Fruit fly (Drosophila melanogaster): ENCODE results near the gene CG32751.

The CG32751 gene

dm6 chrX:6196339-6196738 is 2.1 kb downstream of the CG32751 start, which contains the start of gene CG32750:
TSS of gene CG32750 (minus strand) at chrX:6196439.
- TF ChIP-seq Sin3A (optimal IDR thresholded peaks at IDR 0.05) (no peak), psq (optimal IDR thresholded peaks at IDR 0.05) (no peak), h (optimal IDR thresholded peaks at IDR 0.05) (no peak), ttk (optimal IDR thresholded peaks at IDR 0.05) (no peak)

dm6 chrX:6193183-6193810 is 5.2 kb downstream of the CG32751 start:
- TF ChIP-seq Myc (optimal IDR thresholded peaks at IDR 0.05), result no peak
- TF ChIP-seq ttk (optimal IDR thresholded peaks at IDR 0.05), result no peak
- no peak for TF ChIP-seq insv (optimal IDR thresholded peaks at IDR 0.05)
- no peak for TF ChIP-seq psq (optimal IDR thresholded peaks at IDR 0.05)
- TF ChIP-seq h (optimal IDR thresholded peaks at IDR 0.05), result no peak
- no peak for TF ChIP-seq Sin3A (optimal IDR thresholded peaks at IDR 0.05)

dm6 chrX:6192332-6192731 is 6.1 kb downstream of the CG32751 start, which contains the start of gene Ca-alpha1T:
TSS of gene Ca-alpha1T (minus strand) at chrX:6192483.
- TF ChIP-seq Sin3A (optimal IDR thresholded peaks at IDR 0.05) (no peak), h (optimal IDR thresholded peaks at IDR 0.05) (no peak), psq (optimal IDR thresholded peaks at IDR 0.05) (no peak), insv (optimal IDR thresholded peaks at IDR 0.05) (no peak), ttk (optimal IDR thresholded peaks at IDR 0.05) (no peak), Myc (optimal IDR thresholded peaks at IDR 0.05) (no peak)

dm6 chrX:6179428-6179827 is 19.0 kb downstream of the CG32751 start:
- TF ChIP-seq Sin3A (optimal IDR thresholded peaks at IDR 0.05) (no peak), psq (optimal IDR thresholded peaks at IDR 0.05) (no peak), insv (optimal IDR thresholded peaks at IDR 0.05) (no peak), Myc (optimal IDR thresholded peaks at IDR 0.05) (no peak), h (optimal IDR thresholded peaks at IDR 0.05) (no peak), ttk (optimal IDR thresholded peaks at IDR 0.05) (no peak)

dm6 chrX:6166784-6167183 is 31.7 kb downstream of the CG32751 start:
- TF ChIP-seq insv (optimal IDR thresholded peaks at IDR 0.05) (no peak), h (optimal IDR thresholded peaks at IDR 0.05) (no peak), Myc (optimal IDR thresholded peaks at IDR 0.05) (no peak), psq (optimal IDR thresholded peaks at IDR 0.05) (no peak), ttk (optimal IDR thresholded peaks at IDR 0.05) (no peak), Sin3A (optimal IDR thresholded peaks at IDR 0.05) (no peak)

- TF ChIP-seq insv (optimal IDR thresholded peaks at IDR 0.05) (no peak), ttk (optimal IDR thresholded peaks at IDR 0.05) (no peak), Myc (optimal IDR thresholded peaks at IDR 0.05) (no peak), h (optimal IDR thresholded peaks at IDR 0.05) (no peak), Sin3A (optimal IDR thresholded peaks at IDR 0.05) (no peak), psq (optimal IDR thresholded peaks at IDR 0.05) (no peak)
These were observed 46.5 kb downstream of the CG32751 start for dm6 chrX:6151919-6152318.
